Fruit fly (Drosophila melanogaster) whole organism, adult: ENCODE results near the gene PIG-T.

Experiments
- CG11617 ChIP-seq: fragments of 200-800 bp; sonication (Bioruptor generic); optimal IDR thresholded peaks from 2 replicates; lab custom pipeline; 2017; ENCODE audit warnings: mild to moderate bottlenecking, missing biosample characterization, missing genetic modification reagents, missing genetic modification characterization
- CG33017 ChIP-seq: fragments of 200-800 bp; sonication (Bioruptor generic); optimal IDR thresholded peaks from 2 replicates; lab custom pipeline; 2018; ENCODE audit warnings: missing biosample characterization, mild to moderate bottlenecking, missing genetic modification characterization, moderate library complexity
- Clk ChIP-seq: fragments of 200-800 bp; sonication (Bioruptor generic); optimal IDR thresholded peaks from 2 replicates; lab custom pipeline; 2017; ENCODE audit warnings: missing biosample characterization, missing genetic modification characterization
- Hr96 ChIP-seq: fragments of 200-800 bp; sonication (Bioruptor generic); optimal IDR thresholded peaks from 2 replicates; lab custom pipeline; 2016; ENCODE audit warnings: missing biosample characterization, missing genetic modification characterization
- cic ChIP-seq: fragments of 200-800 bp; sonication (Bioruptor generic); optimal IDR thresholded peaks from 2 replicates; lab custom pipeline; 2017; ENCODE audit warnings: missing biosample characterization, mild to moderate bottlenecking, missing genetic modification characterization, moderate library complexity
- kay ChIP-seq: fragments of 200-800 bp; sonication (Bioruptor generic); peaks from one replicate; lab custom pipeline; 2016; ENCODE audit warnings: missing biosample characterization, missing genetic modification characterization, borderline replicate concordance
- pad ChIP-seq: fragments of 200-800 bp; sonication (Bioruptor generic); optimal IDR thresholded peaks from 3 replicates; lab custom pipeline; 2017; ENCODE audit warnings: missing biosample characterization, missing genetic modification characterization, mild to moderate bottlenecking, moderate library complexity, missing genetic modification reagents
- toe ChIP-seq: fragments of 200-800 bp; sonication (Bioruptor generic); optimal IDR thresholded peaks from 2 replicates; lab custom pipeline; 2016; ENCODE audit warnings: missing biosample characterization, missing genetic modification characterization

dm6 chrX:8444883-8445572, 38.0 kb upstream of the PIG-T start:
- no peak for TF ChIP-seq Clk
- TF ChIP-seq toe (GFP tag; lab: Kevin White, UChicago) = no peak
- TF ChIP-seq Hr96 (GFP tag; lab: Kevin White, UChicago) = no peak
- no peak for TF ChIP-seq cic (GFP tag; lab: Kevin White, UChicago)
- TF ChIP-seq kay (GFP tag; lab: Kevin White, UChicago) = no peak
- no peak for TF ChIP-seq CG33017 (tag; lab: Kevin White, UChicago)
- no peak for TF ChIP-seq pad (GFP tag; lab: Kevin White, UChicago)
- no peak for TF ChIP-seq CG11617 (GFP tag; lab: Kevin White, UChicago)
